Worm (Caenorhabditis elegans) whole organism, young adult: ENCODE results near the gene Y57E12AL.2.

Experiments
- lin-54 ChIP-seq: fragments of 200-800 bp; sonication (Bioruptor generic); optimal IDR thresholded peaks from 2 replicates; lab custom pipeline; 2018; ENCODE audit warnings: mild to moderate bottlenecking, missing genetic modification characterization, missing compliant biosample characterization
- nhr-120 ChIP-seq: fragments of 200-800 bp; sonication (Bioruptor generic); IDR thresholded peaks from 2 replicates; pipeline ENCODE4 v1.3.6; 2022; ENCODE audit warnings: missing genetic modification characterization, missing compliant biosample characterization
- nhr-27 ChIP-seq: fragments of 200-800 bp; sonication (Bioruptor generic); optimal IDR thresholded peaks from 2 replicates; lab custom pipeline; 2018; ENCODE audit warnings: mild to moderate bottlenecking, missing genetic modification characterization, moderate library complexity, missing compliant biosample characterization
- tbp1 ChIP-seq: fragments of 200-800 bp; sonication (Bioruptor generic); optimal IDR thresholded peaks from 2 replicates; lab custom pipeline; 2018; ENCODE audit warnings: mild to moderate bottlenecking, missing genetic modification characterization, missing compliant biosample characterization
- ztf-22 ChIP-seq: fragments of 200-800 bp; sonication (Bioruptor generic); optimal IDR thresholded peaks from 2 replicates; lab custom pipeline; 2018; ENCODE audit warnings: mild to moderate bottlenecking, missing genetic modification characterization, moderate library complexity, missing compliant biosample characterization

ce11 chrV:7050153-7050552 is 7.7 kb upstream of the Y57E12AL.2 start:
- TF ChIP-seq lin-54 (GFP tag; lab: Kevin White, UChicago), result no peak
- TF ChIP-seq nhr-27 (tag; lab: Kevin White, UChicago), result no peak
- no peak for TF ChIP-seq nhr-120 (GFP tag; lab: Robert Waterston, UW)
- no peak for TF ChIP-seq ztf-22 (GFP tag; lab: Kevin White, UChicago)
- TF ChIP-seq tbp1 (GFP tag; lab: Kevin White, UChicago), result no peak
